Worm (Caenorhabditis elegans) whole organism, L1 larva: ENCODE measurements around the gene famh-136.
A peak's percentile ranks its signal among the peaks of the same experiment; 100 is the strongest.

Source experiments
- C16A3.4 ChIP-seq: fragments of 150-350 bp; optimal IDR thresholded peaks from 2 replicates; lab custom pipeline; 2014; ENCODE audit warnings: missing biosample characterization, missing genetic modification characterization
- C34B4.2 ChIP-seq: sonication (generic microtip); optimal IDR thresholded peaks from 2 replicates; lab custom pipeline; 2017; ENCODE audit warnings: mild to moderate bottlenecking, missing genetic modification characterization, missing compliant biosample characterization
- ama-1 ChIP-seq: fragments of 150-350 bp; optimal IDR thresholded peaks from 2 replicates; lab custom pipeline; 2014
- ceh-63 ChIP-seq: fragments of 200-800 bp; sonication (Bioruptor generic); optimal IDR thresholded peaks from 2 replicates; lab custom pipeline; 2018; ENCODE audit warnings: mild to moderate bottlenecking, missing genetic modification characterization, missing compliant biosample characterization
- ceh-8 ChIP-seq: fragments of 200-800 bp; sonication (Bioruptor generic); optimal IDR thresholded peaks from 2 replicates; lab custom pipeline; 2018; ENCODE audit warnings: mild to moderate bottlenecking, missing genetic modification characterization, moderate library complexity, missing compliant biosample characterization
- ceh-82 ChIP-seq, 3 experiments: fragments of 150-350 bp in 1 of 3; sonication (generic microtip) in 2 of 3; optimal IDR thresholded peaks; 2 replicates each; lab custom pipeline; 2014 to 2017; ENCODE audit warnings: missing biosample characterization in 3 of 3, missing genetic modification characterization in 3 of 3
- ceh-90 ChIP-seq: sonication (generic microtip); optimal IDR thresholded peaks from 2 replicates; lab custom pipeline; 2016; ENCODE audit warnings: missing genetic modification characterization, missing compliant biosample characterization
- dpl-1 ChIP-seq, 3 experiments: fragments of 150-350 bp in 2 of 3; sonication (generic microtip) in 1 of 3; optimal IDR thresholded peaks; 2 replicates each; lab custom pipeline; 2014 to 2017; ENCODE audit warnings: missing biosample characterization in 3 of 3, missing genetic modification characterization in 3 of 3, missing genetic modification reagents in 3 of 3
- efl-3 ChIP-seq: fragments of 200-800 bp; sonication (Bioruptor generic); optimal IDR thresholded peaks from 2 replicates; lab custom pipeline; 2018; ENCODE audit warnings: mild to moderate bottlenecking, missing genetic modification characterization, missing compliant biosample characterization
- egl-27 ChIP-seq, 2 experiments: fragments of 150-350 bp in 1 of 2; sonication (generic microtip); optimal IDR thresholded peaks; 3 replicates each; lab custom pipeline; 2017 to 2018; ENCODE audit warnings: missing biosample characterization in 2 of 2, missing genetic modification characterization in 2 of 2, missing genetic modification reagents in 2 of 2
- elt-2 ChIP-seq: sonication (generic microtip); optimal IDR thresholded peaks from 2 replicates; lab custom pipeline; 2016; ENCODE audit warnings: missing genetic modification characterization, mild to moderate bottlenecking, inconsistent platforms, missing compliant biosample characterization, missing genetic modification reagents
- elt-3 ChIP-seq, 6 experiments: fragments of 150-350 bp in 1 of 6; sonication (generic microtip); optimal IDR thresholded peaks; 2 replicates each; lab custom pipeline; 2017 to 2018; ENCODE audit warnings: missing biosample characterization in 6 of 6, missing genetic modification characterization in 6 of 6, inconsistent platforms in 1 of 6
- fkh-10 ChIP-seq: sonication (generic microtip); optimal IDR thresholded peaks from 2 replicates; lab custom pipeline; 2017; ENCODE audit warnings: missing biosample characterization, missing genetic modification reagents, missing genetic modification characterization
- fkh-8 ChIP-seq: sonication (generic microtip); optimal IDR thresholded peaks from 2 replicates; lab custom pipeline; 2016; ENCODE audit warnings: mild to moderate bottlenecking, missing genetic modification characterization, missing compliant biosample characterization
- fos-1 ChIP-seq: fragments of 150-350 bp; optimal IDR thresholded peaks from 2 replicates; lab custom pipeline; 2014; ENCODE audit warnings: missing biosample characterization, missing genetic modification characterization
- hlh-17 ChIP-seq: fragments of 200-800 bp; sonication (Bioruptor generic); optimal IDR thresholded peaks from 2 replicates; lab custom pipeline; 2018; ENCODE audit warnings: missing genetic modification characterization, mild to moderate bottlenecking, missing compliant biosample characterization, moderate library complexity, borderline replicate concordance
- hpl-2 ChIP-seq: fragments of 150-350 bp; optimal IDR thresholded peaks from 2 replicates; lab custom pipeline; 2014; ENCODE audit warnings: missing biosample characterization, missing genetic modification reagents, missing genetic modification characterization
- irx-1 ChIP-seq: sonication (generic microtip); optimal IDR thresholded peaks from 2 replicates; lab custom pipeline; 2016; ENCODE audit warnings: missing genetic modification characterization, missing compliant biosample characterization
- isw-1 ChIP-seq: fragments of 200-800 bp; sonication (Bioruptor generic); IDR thresholded peaks from 2 replicates; pipeline ENCODE4 v1.3.6; 2022; ENCODE audit warnings: missing genetic modification characterization, missing compliant biosample characterization
- lin-13 ChIP-seq: fragments of 150-350 bp; optimal IDR thresholded peaks from 2 replicates; lab custom pipeline; 2014; ENCODE audit warnings: missing biosample characterization, missing genetic modification reagents, missing genetic modification characterization
- lin-14 ChIP-seq: fragments of 200-800 bp; sonication (Bioruptor generic); optimal IDR thresholded peaks from 2 replicates; lab custom pipeline; 2018; ENCODE audit warnings: mild to moderate bottlenecking, missing genetic modification characterization, moderate library complexity, missing compliant biosample characterization
- lin-39 ChIP-seq: fragments of 150-350 bp; optimal IDR thresholded peaks from 2 replicates; lab custom pipeline; 2014; ENCODE audit warnings: missing biosample characterization, missing genetic modification reagents, missing genetic modification characterization
- lir-3 ChIP-seq: sonication (generic microtip); optimal IDR thresholded peaks from 2 replicates; lab custom pipeline; 2016; ENCODE audit warnings: mild to moderate bottlenecking, missing genetic modification characterization, moderate library complexity, missing compliant biosample characterization; ENCODE audit not compliant: poor library complexity
- lsy-2 ChIP-seq, 2 experiments: fragments of 150-350 bp; optimal IDR thresholded peaks; 2 replicates each; lab custom pipeline; 2014; ENCODE audit warnings: missing biosample characterization in 2 of 2, missing genetic modification characterization in 2 of 2
- mab-9 ChIP-seq: fragments of 200-800 bp; sonication (Bioruptor generic); IDR thresholded peaks from 2 replicates; pipeline ENCODE4 v1.3.6; 2022; ENCODE audit warnings: missing genetic modification reagents, missing genetic modification characterization, missing compliant biosample characterization
- nhr-28 ChIP-seq: fragments of 150-350 bp; optimal IDR thresholded peaks from 2 replicates; lab custom pipeline; 2014; ENCODE audit warnings: missing biosample characterization, missing genetic modification characterization
- nhr-77 ChIP-seq: fragments of 150-350 bp; optimal IDR thresholded peaks from 2 replicates; lab custom pipeline; 2014; ENCODE audit warnings: missing biosample characterization, missing genetic modification characterization
- nhr-84 ChIP-seq: sonication (generic microtip); optimal IDR thresholded peaks from 2 replicates; lab custom pipeline; 2017; ENCODE audit warnings: missing biosample characterization, missing genetic modification characterization
- nhr-90 ChIP-seq: sonication (generic microtip); optimal IDR thresholded peaks from 2 replicates; lab custom pipeline; 2016; ENCODE audit warnings: mild to moderate bottlenecking, missing genetic modification characterization, missing compliant biosample characterization; ENCODE audit not compliant: poor library complexity
- pqm-1 ChIP-seq: sonication (generic microtip); optimal IDR thresholded peaks from 3 replicates; lab custom pipeline; 2017; ENCODE audit warnings: missing biosample characterization, missing genetic modification characterization
- rnt-1 ChIP-seq: sonication (generic microtip); optimal IDR thresholded peaks from 2 replicates; lab custom pipeline; 2016; ENCODE audit warnings: mild to moderate bottlenecking, missing genetic modification characterization, moderate library complexity, missing compliant biosample characterization
- skn-1 ChIP-seq: fragments of 150-350 bp; optimal IDR thresholded peaks from 2 replicates; lab custom pipeline; 2014; ENCODE audit warnings: missing biosample characterization, missing genetic modification characterization
- snpc-4 ChIP-seq: fragments of 150-350 bp; optimal IDR thresholded peaks from 2 replicates; lab custom pipeline; 2014; ENCODE audit warnings: missing biosample characterization, missing genetic modification characterization
- snu-23 ChIP-seq: sonication (generic microtip); optimal IDR thresholded peaks from 2 replicates; lab custom pipeline; 2016; ENCODE audit warnings: missing genetic modification characterization, missing compliant biosample characterization
- sox-4 ChIP-seq: sonication (generic microtip); optimal IDR thresholded peaks from 2 replicates; lab custom pipeline; 2016; ENCODE audit warnings: missing genetic modification characterization, missing compliant biosample characterization
- sup-37 ChIP-seq: fragments of 200-800 bp; sonication (Bioruptor generic); optimal IDR thresholded peaks from 2 replicates; lab custom pipeline; 2018; ENCODE audit warnings: mild to moderate bottlenecking, missing genetic modification characterization, missing compliant biosample characterization
- swsn-7 ChIP-seq: sonication (generic microtip); optimal IDR thresholded peaks from 2 replicates; lab custom pipeline; 2016; ENCODE audit warnings: missing genetic modification characterization, missing compliant biosample characterization
- tbx-2 ChIP-seq: sonication (generic microtip); optimal IDR thresholded peaks from 2 replicates; lab custom pipeline; 2016; ENCODE audit warnings: missing genetic modification characterization, missing compliant biosample characterization
- tlp-1 ChIP-seq: fragments of 150-350 bp; optimal IDR thresholded peaks from 2 replicates; lab custom pipeline; 2014; ENCODE audit warnings: missing biosample characterization, missing genetic modification characterization
- unc-130 ChIP-seq: fragments of 150-350 bp; optimal IDR thresholded peaks from 2 replicates; lab custom pipeline; 2017; ENCODE audit warnings: missing biosample characterization, missing genetic modification characterization, inconsistent platforms
- unc-30 ChIP-seq: sonication (generic microtip); optimal IDR thresholded peaks from 2 replicates; lab custom pipeline; 2017; ENCODE audit warnings: missing biosample characterization, missing genetic modification characterization
- unc-62 ChIP-seq: fragments of 150-350 bp; optimal IDR thresholded peaks from 2 replicates; lab custom pipeline; 2014; ENCODE audit warnings: missing biosample characterization, missing genetic modification reagents, missing genetic modification characterization
- unc-98 ChIP-seq: fragments of 200-800 bp; sonication (Bioruptor generic); IDR thresholded peaks from 2 replicates; pipeline ENCODE4 v1.3.6; 2022; ENCODE audit warnings: missing genetic modification characterization, missing compliant biosample characterization
- zag-1 ChIP-seq: fragments of 150-350 bp; optimal IDR thresholded peaks from 2 replicates; lab custom pipeline; 2014; ENCODE audit warnings: missing biosample characterization, missing genetic modification characterization
- zip-4 ChIP-seq: fragments of 200-800 bp; sonication (Bioruptor generic); optimal IDR thresholded peaks from 2 replicates; lab custom pipeline; 2018; ENCODE audit warnings: mild to moderate bottlenecking, missing genetic modification characterization, moderate library complexity, missing compliant biosample characterization
- ztf-11 ChIP-seq, 2 experiments: sonication (generic microtip); optimal IDR thresholded peaks; 2 replicates each; lab custom pipeline; 2016 to 2017; ENCODE audit warnings: missing genetic modification characterization in 2 of 2, missing biosample characterization in 1 of 2, missing compliant biosample characterization in 1 of 2

famh-136 gene

ce11 chrIII:8848372-8848771, 39.2 kb upstream of the famh-136 start, which contains the start of gene F44E2.7:
Gene F44E2.7, minus strand, starts transcription at chrIII:8848472.
- TF ChIP-seq lin-13 (GFP tag; lab: Kevin White, UChicago) = no peak
- no peak for TF ChIP-seq lin-14 (GFP tag; lab: Kevin White, UChicago)
- no peak for TF ChIP-seq nhr-84 (tag; lab: Kevin White, UChicago)
- TF ChIP-seq swsn-7 (tag; lab: Kevin White, UChicago) = no peak
- no peak for TF ChIP-seq unc-62 (GFP tag; lab: Kevin White, UChicago)
- TF ChIP-seq skn-1 (tag; lab: Kevin White, UChicago) = no peak
- no peak for TF ChIP-seq dpl-1 (GFP tag; optimal IDR thresholded peaks at IDR 0.05; lab: Kevin White, UChicago)
- TF ChIP-seq nhr-90 = no peak
- no peak for TF ChIP-seq snu-23 (GFP tag; lab: Kevin White, UChicago)
- TF ChIP-seq ceh-82 (tag; optimal IDR thresholded peaks at IDR 0.05; lab: Kevin White, UChicago) = no peak
- TF ChIP-seq efl-3 (GFP tag; lab: Kevin White, UChicago) = no peak
- TF ChIP-seq ceh-90 = no peak
- no peak for TF ChIP-seq C34B4.2

ce11 chrIII:8849507-8849906, 38.0 kb upstream of the famh-136 start, which contains the start of gene F44E2.8:
Gene F44E2.8, minus strand, starts transcription at chrIII:8849877.
- TF ChIP-seq lsy-2 (tag; optimal IDR thresholded peaks at IDR 0.05; lab: Kevin White, UChicago) = no peak
- TF ChIP-seq ceh-63 (GFP tag; lab: Kevin White, UChicago) = no peak
- TF ChIP-seq ceh-90 = no peak
- no peak for TF ChIP-seq tbx-2 (tag; lab: Kevin White, UChicago)
- TF ChIP-seq elt-3 (tag; optimal IDR thresholded peaks at IDR 0.05; lab: Kevin White, UChicago) = no peak
- no peak for TF ChIP-seq nhr-84 (tag; lab: Kevin White, UChicago)
- TF ChIP-seq unc-130 = no peak
- no peak for TF ChIP-seq unc-98 (GFP tag; lab: Robert Waterston, UW)
- TF ChIP-seq, all 84 proteins: peak for 0

- TF ChIP-seq zip-4 (GFP tag; lab: Kevin White, UChicago) = no peak
- no peak for TF ChIP-seq sup-37 (GFP tag; lab: Kevin White, UChicago)
- TF ChIP-seq ceh-63 (GFP tag; lab: Kevin White, UChicago) = no peak
- peak in 1 of 2 experiments; percentile 78 for TF ChIP-seq ztf-11 (tag; optimal IDR thresholded peaks at IDR 0.05; lab: Kevin White, UChicago)
- TF ChIP-seq elt-2 (tag; lab: Kevin White, UChicago) = peak; percentile 16
- no peak for TF ChIP-seq mab-9 (GFP tag; lab: Robert Waterston, UW)
- peak; percentile 91 for TF ChIP-seq lin-14 (GFP tag; lab: Kevin White, UChicago)
- no peak for TF ChIP-seq lin-39
- no peak for TF ChIP-seq pqm-1
- peak; percentile 96 for TF ChIP-seq rnt-1 (tag; lab: Kevin White, UChicago)
- TF ChIP-seq tlp-1 (tag; lab: Kevin White, UChicago) = no peak
- peak; percentile 26 for TF ChIP-seq ceh-8 (GFP tag; lab: Kevin White, UChicago)
- TF ChIP-seq sox-4 (tag; lab: Kevin White, UChicago) = no peak
- TF ChIP-seq egl-27 (tag; optimal IDR thresholded peaks at IDR 0.05; lab: Kevin White, UChicago) = no peak
- TF ChIP-seq nhr-28 = no peak
- TF ChIP-seq fkh-8 (tag; lab: Kevin White, UChicago) = peak; percentile 43
- TF ChIP-seq snpc-4 (tag; lab: Kevin White, UChicago) = peak; percentile 22
- TF ChIP-seq fos-1 (tag; lab: Kevin White, UChicago) = no peak
- peak; percentile 81 for TF ChIP-seq skn-1 (tag; lab: Kevin White, UChicago)
- peak; percentile 76 to 86 for TF ChIP-seq lsy-2 (tag; optimal IDR thresholded peaks at IDR 0.05; lab: Kevin White, UChicago)
- no peak for TF ChIP-seq zag-1 (tag; lab: Kevin White, UChicago)
- peak; percentile 93 for TF ChIP-seq lir-3 (tag; lab: Kevin White, UChicago)
- TF ChIP-seq isw-1 (GFP tag; lab: Robert Waterston, UW) = peak; percentile 67
- no peak for TF ChIP-seq ama-1
- peak; percentile 89 to 95 (median 93) for TF ChIP-seq dpl-1 (GFP tag; optimal IDR thresholded peaks at IDR 0.05; lab: Kevin White, UChicago)
- TF ChIP-seq C34B4.2 = no peak
- TF ChIP-seq unc-30 (tag; lab: Kevin White, UChicago) = no peak
- peak; percentile 39 for TF ChIP-seq C16A3.4 (tag; lab: Kevin White, UChicago)
- TF ChIP-seq lin-13 (GFP tag; lab: Kevin White, UChicago) = peak; percentile 26
- TF ChIP-seq irx-1 (tag; lab: Kevin White, UChicago) = peak; percentile 62
- TF ChIP-seq nhr-77 (tag; lab: Kevin White, UChicago) = no peak
- no peak for TF ChIP-seq nhr-84 (tag; lab: Kevin White, UChicago)
- TF ChIP-seq hpl-2 = no peak
- no peak for TF ChIP-seq hlh-17 (GFP tag; lab: Kevin White, UChicago)
- peak; percentile 79 for TF ChIP-seq nhr-90
- TF ChIP-seq ceh-90 = peak; percentile 88
- peak; percentile 7 for TF ChIP-seq fkh-10 (GFP tag; lab: Kevin White, UChicago)
Measured at ce11 chrIII:8850482-8851047, 37.0 kb upstream of the famh-136 start, which contains the start of gene F44E2.9. Gene F44E2.9, minus strand, starts transcription at chrIII:8850532.
